Worm (Caenorhabditis elegans) whole organism, L2 larva: ENCODE measurements around the gene hot-8.

Experiments
- F13H6.1 ChIP-seq: sonication (generic microtip); optimal IDR thresholded peaks from 2 replicates; lab custom pipeline; 2016; ENCODE audit warnings: missing genetic modification characterization, missing compliant biosample characterization
- R02D3.7 ChIP-seq: fragments of 150-350 bp; optimal IDR thresholded peaks from 2 replicates; lab custom pipeline; 2014; ENCODE audit warnings: missing biosample characterization, missing genetic modification characterization
- ZK546.5 ChIP-seq: sonication (generic microtip); optimal IDR thresholded peaks from 2 replicates; lab custom pipeline; 2017; ENCODE audit warnings: missing biosample characterization, missing genetic modification characterization
- alr-1 ChIP-seq: fragments of 150-350 bp; optimal IDR thresholded peaks from 2 replicates; lab custom pipeline; 2014; ENCODE audit warnings: missing biosample characterization, missing genetic modification characterization
- aly-2 ChIP-seq: fragments of 150-350 bp; optimal IDR thresholded peaks from 2 replicates; lab custom pipeline; 2014; ENCODE audit warnings: missing biosample characterization, missing genetic modification characterization
- ama-1 ChIP-seq: fragments of 150-350 bp; optimal IDR thresholded peaks from 2 replicates; lab custom pipeline; 2018; ENCODE audit warnings: inconsistent platforms
- blmp-1 ChIP-seq: sonication (generic microtip); optimal IDR thresholded peaks from 2 replicates; lab custom pipeline; 2017; ENCODE audit warnings: missing genetic modification characterization, mild to moderate bottlenecking, missing compliant biosample characterization, antibody characterized with exemption, moderate library complexity; ENCODE audit not compliant: insufficient read depth
- ceh-82 ChIP-seq: fragments of 150-350 bp; optimal IDR thresholded peaks from 2 replicates; lab custom pipeline; 2014; ENCODE audit warnings: missing biosample characterization, missing genetic modification characterization
- crh-2 ChIP-seq: sonication (generic microtip); optimal IDR thresholded peaks from 2 replicates; lab custom pipeline; 2017; ENCODE audit warnings: missing biosample characterization, missing genetic modification characterization
- dmd-4 ChIP-seq: sonication (generic microtip); optimal IDR thresholded peaks from 2 replicates; lab custom pipeline; 2017; ENCODE audit warnings: missing biosample characterization, missing genetic modification characterization
- elt-1 ChIP-seq: fragments of 150-350 bp; optimal IDR thresholded peaks from 2 replicates; lab custom pipeline; 2014; ENCODE audit warnings: missing biosample characterization, missing genetic modification characterization
- elt-3 ChIP-seq: sonication (generic microtip); optimal IDR thresholded peaks from 2 replicates; lab custom pipeline; 2017; ENCODE audit warnings: missing biosample characterization, missing genetic modification characterization
- fos-1 ChIP-seq: fragments of 150-350 bp; optimal IDR thresholded peaks from 2 replicates; lab custom pipeline; 2014; ENCODE audit warnings: missing biosample characterization, missing genetic modification characterization
- gmeb-1 ChIP-seq: fragments of 150-350 bp; optimal IDR thresholded peaks from 2 replicates; lab custom pipeline; 2014; ENCODE audit warnings: missing biosample characterization, missing genetic modification characterization
- lin-39 ChIP-seq: fragments of 150-350 bp; optimal IDR thresholded peaks from 2 replicates; lab custom pipeline; 2014; ENCODE audit warnings: missing biosample characterization, missing genetic modification reagents, missing genetic modification characterization
- lsy-2 ChIP-seq, 2 experiments: fragments of 150-350 bp in 1 of 2; sonication (generic microtip) in 1 of 2; optimal IDR thresholded peaks; 2 replicates each; lab custom pipeline; 2014 to 2017; ENCODE audit warnings: missing biosample characterization in 2 of 2, missing genetic modification characterization in 2 of 2
- mab-5 ChIP-seq: fragments of 150-350 bp; optimal IDR thresholded peaks from 2 replicates; lab custom pipeline; 2014; ENCODE audit warnings: missing biosample characterization, missing genetic modification characterization
- mbf-1 ChIP-seq: sonication (generic microtip); optimal IDR thresholded peaks from 2 replicates; lab custom pipeline; 2017; ENCODE audit warnings: missing biosample characterization, missing genetic modification characterization
- nhr-10 ChIP-seq: sonication (generic microtip); optimal IDR thresholded peaks from 2 replicates; lab custom pipeline; 2017; ENCODE audit warnings: missing biosample characterization, missing genetic modification characterization
- nhr-11 ChIP-seq: fragments of 150-350 bp; optimal IDR thresholded peaks from 2 replicates; lab custom pipeline; 2014; ENCODE audit warnings: missing biosample characterization, missing genetic modification characterization
- nhr-129 ChIP-seq: fragments of 150-350 bp; optimal IDR thresholded peaks from 2 replicates; lab custom pipeline; 2014; ENCODE audit warnings: missing biosample characterization, missing genetic modification characterization
- nhr-21 ChIP-seq: fragments of 150-350 bp; optimal IDR thresholded peaks from 2 replicates; lab custom pipeline; 2014; ENCODE audit warnings: missing biosample characterization, missing genetic modification characterization
- nhr-23 ChIP-seq: fragments of 150-350 bp; optimal IDR thresholded peaks from 2 replicates; lab custom pipeline; 2014; ENCODE audit warnings: missing biosample characterization, missing genetic modification reagents, missing genetic modification characterization
- nhr-25 ChIP-seq: fragments of 150-350 bp; sonication (generic microtip); optimal IDR thresholded peaks from 3 replicates; lab custom pipeline; 2014; ENCODE audit warnings: missing biosample characterization, missing genetic modification characterization
- nhr-77 ChIP-seq: fragments of 150-350 bp; optimal IDR thresholded peaks from 2 replicates; lab custom pipeline; 2014; ENCODE audit warnings: missing biosample characterization, missing genetic modification characterization
- peb-1 ChIP-seq: fragments of 150-350 bp; optimal IDR thresholded peaks from 2 replicates; lab custom pipeline; 2014; ENCODE audit warnings: missing biosample characterization, missing genetic modification characterization
- sem-4 ChIP-seq: fragments of 150-350 bp; optimal IDR thresholded peaks from 2 replicates; lab custom pipeline; 2014; ENCODE audit warnings: missing biosample characterization, missing genetic modification reagents, missing genetic modification characterization
- skn-1 ChIP-seq: sonication (generic microtip); optimal IDR thresholded peaks from 2 replicates; lab custom pipeline; 2017; ENCODE audit warnings: missing biosample characterization, missing genetic modification characterization
- sma-3 ChIP-seq: sonication (generic microtip); optimal IDR thresholded peaks from 2 replicates; lab custom pipeline; 2016; ENCODE audit warnings: missing genetic modification reagents, missing genetic modification characterization, missing compliant biosample characterization
- sma-9 ChIP-seq, 2 experiments: fragments of 150-350 bp in 1 of 2; sonication (generic microtip) in 1 of 2; optimal IDR thresholded peaks; 2 replicates each; lab custom pipeline; 2014 to 2016; ENCODE audit warnings: missing genetic modification characterization in 2 of 2, mild to moderate bottlenecking in 1 of 2, missing biosample characterization in 1 of 2, missing compliant biosample characterization in 1 of 2, missing genetic modification reagents in 1 of 2, moderate library complexity in 1 of 2
- snpc-4 ChIP-seq: fragments of 150-350 bp; optimal IDR thresholded peaks from 2 replicates; lab custom pipeline; 2014; ENCODE audit warnings: missing biosample characterization, missing genetic modification characterization
- unc-39 ChIP-seq: fragments of 150-350 bp; optimal IDR thresholded peaks from 2 replicates; lab custom pipeline; 2014; ENCODE audit warnings: missing biosample characterization, missing genetic modification characterization
- unc-55 ChIP-seq: fragments of 150-350 bp; sonication (generic microtip); optimal IDR thresholded peaks from 3 replicates; lab custom pipeline; 2014; ENCODE audit warnings: missing biosample characterization, missing genetic modification reagents, missing genetic modification characterization
- unc-62 ChIP-seq: fragments of 150-350 bp; optimal IDR thresholded peaks from 2 replicates; lab custom pipeline; 2014; ENCODE audit warnings: missing biosample characterization, missing genetic modification reagents, missing genetic modification characterization
- ztf-1 ChIP-seq: fragments of 200-800 bp; sonication (Bioruptor generic); conservative IDR thresholded peaks from 2 replicates; pipeline ENCODE4 v1.3.6; 2022; ENCODE audit warnings: missing genetic modification characterization, missing compliant biosample characterization

The hot-8 gene

DNA sequence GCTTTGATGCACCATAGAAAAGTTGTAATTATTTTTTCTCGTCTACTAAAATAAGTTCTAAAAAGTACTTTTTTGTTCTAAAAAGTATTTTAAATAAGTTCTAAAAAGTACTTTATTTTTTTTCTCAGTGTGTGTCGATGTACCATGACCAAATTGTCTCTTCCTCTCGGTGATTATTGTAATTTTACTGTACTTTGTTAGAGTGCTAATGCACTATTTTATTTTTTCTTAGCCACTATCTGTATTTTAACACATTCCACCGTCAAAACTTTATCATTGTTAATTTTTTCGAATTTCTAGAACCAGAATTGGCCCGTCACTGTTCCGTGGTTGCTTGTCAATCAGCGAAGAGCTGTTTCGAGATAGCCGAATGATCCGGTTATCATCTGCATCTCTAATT lies at the start of gene hot-8:
hot-8 (plus strand) TSS at position 301 of the 400 bp plus-strand sequence.
- TF ChIP-seq nhr-23 (tag; lab: Kevin White, UChicago) (no peak), nhr-25 (tag; lab: Kevin White, UChicago) (no peak), fos-1 (tag; lab: Kevin White, UChicago) (no peak), dmd-4 (tag; lab: Kevin White, UChicago) (no peak), sma-3 (no peak), ZK546.5 (tag; lab: Kevin White, UChicago) (no peak), mab-5 (no peak), lsy-2 (tag; optimal IDR thresholded peaks at IDR 0.05; lab: Kevin White, UChicago) (no peak), mbf-1 (no peak), nhr-10 (tag; lab: Kevin White, UChicago) (no peak), unc-55 (GFP tag; lab: Kevin White, UChicago) (no peak), nhr-21 (tag; lab: Kevin White, UChicago) (no peak)

DNA sequence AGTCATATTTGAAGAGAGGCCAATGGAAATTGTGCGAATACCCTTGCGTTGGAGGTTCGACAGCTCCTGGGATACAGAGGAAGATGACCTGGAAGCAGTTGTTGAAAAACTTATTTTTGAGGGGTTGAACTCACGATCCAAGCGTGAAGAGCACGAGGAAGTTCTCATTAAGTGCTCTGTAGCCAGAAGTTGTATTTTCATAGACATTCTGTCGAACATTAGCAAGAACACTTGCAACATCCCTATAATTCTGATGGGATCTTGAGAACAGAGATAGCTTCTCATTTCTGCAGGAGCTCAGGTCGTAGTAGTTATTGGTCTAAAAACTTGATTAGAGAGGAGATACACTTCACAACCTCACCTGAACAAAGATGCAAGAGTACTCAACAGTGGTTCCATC lies 38.5 kb upstream of the hot-8 start:
- no peak for TF ChIP-seq ceh-82 (tag; lab: Kevin White, UChicago)
- no peak for TF ChIP-seq ztf-1 (GFP tag; lab: Robert Waterston, UW)
- TF ChIP-seq nhr-21 (tag; lab: Kevin White, UChicago) = no peak
- TF ChIP-seq aly-2 (tag; lab: Kevin White, UChicago) = no peak
- no peak for TF ChIP-seq blmp-1 (tag; lab: Kevin White, UChicago)
- TF ChIP-seq ama-1 (lab: Kevin White, UChicago) = no peak
- TF ChIP-seq fos-1 (tag; lab: Kevin White, UChicago) = no peak
- TF ChIP-seq nhr-77 (tag; lab: Kevin White, UChicago) = no peak
- no peak for TF ChIP-seq sma-9 (GFP tag; optimal IDR thresholded peaks at IDR 0.05; lab: Kevin White, UChicago)
- no peak for TF ChIP-seq sma-9 (tag; optimal IDR thresholded peaks at IDR 0.05; lab: Kevin White, UChicago)
- TF ChIP-seq unc-55 (GFP tag; lab: Kevin White, UChicago) = no peak
- TF ChIP-seq, all 48 proteins: peak for 0

DNA sequence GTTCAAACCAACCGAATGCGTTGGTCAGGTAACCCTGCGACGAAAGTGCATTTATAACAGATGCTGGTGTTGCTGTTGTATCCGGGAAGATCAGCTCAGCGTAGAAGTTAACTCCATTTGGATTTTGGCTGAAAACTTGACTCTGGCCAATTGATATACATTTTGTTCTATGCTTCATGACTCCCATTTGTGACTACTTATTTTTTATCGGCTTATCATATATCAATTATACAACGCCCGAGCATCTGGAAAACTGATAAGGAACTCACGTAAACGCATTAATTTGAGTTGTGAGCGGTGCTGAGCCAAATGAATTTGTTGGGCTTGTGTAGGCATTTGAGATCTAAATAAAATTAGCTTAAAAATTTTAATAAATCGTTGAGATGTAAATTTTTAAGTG lies 32.7 kb upstream of the hot-8 start:
- TF ChIP-seq ama-1 (lab: Kevin White, UChicago) (no peak), unc-39 (no peak), sma-3 (no peak), fos-1 (tag; lab: Kevin White, UChicago) (peak; percentile 40)

DNA sequence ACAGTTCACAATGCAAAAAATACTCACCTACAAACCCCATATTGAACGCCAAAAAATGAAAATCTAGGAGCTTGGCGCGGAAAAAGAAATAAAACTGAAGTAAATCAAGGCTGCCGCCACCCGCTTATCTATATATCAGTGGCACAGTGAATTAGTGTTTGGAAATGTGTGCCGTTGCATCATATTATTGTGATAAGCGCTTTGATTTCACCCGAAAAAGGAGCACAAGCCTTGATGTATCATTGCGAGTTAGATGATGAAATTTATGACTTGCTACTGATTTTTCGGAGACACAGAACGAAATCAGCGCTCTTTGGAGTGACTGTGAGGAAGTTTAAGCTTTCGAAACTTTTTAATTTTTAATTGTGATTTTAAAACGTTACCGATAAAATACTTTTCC lies 31.6 kb upstream of the hot-8 start, which contains the start of the genes R193.2 and R193.6:
R193.2 (minus strand) TSS at position 148 of the 400 bp plus-strand sequence.
R193.6 (plus strand) TSS at position 350 of the 400 bp plus-strand sequence.
- no peak for TF ChIP-seq ama-1 (lab: Kevin White, UChicago)
- TF ChIP-seq gmeb-1 (tag; lab: Kevin White, UChicago) = peak; percentile 16
- peak; percentile 95 for TF ChIP-seq nhr-129 (tag; lab: Kevin White, UChicago)
- peak; percentile 18 for TF ChIP-seq sma-9 (GFP tag; optimal IDR thresholded peaks at IDR 0.05; lab: Kevin White, UChicago)
- TF ChIP-seq sma-9 (tag; optimal IDR thresholded peaks at IDR 0.05; lab: Kevin White, UChicago) = no peak
- TF ChIP-seq snpc-4 (tag; lab: Kevin White, UChicago) = no peak
- no peak for TF ChIP-seq nhr-11
- no peak for TF ChIP-seq R02D3.7 (tag; lab: Kevin White, UChicago)
- no peak for TF ChIP-seq nhr-21 (tag; lab: Kevin White, UChicago)
- TF ChIP-seq peb-1 (tag; lab: Kevin White, UChicago) = no peak
- TF ChIP-seq sem-4 (tag; lab: Kevin White, UChicago) = no peak
- TF ChIP-seq crh-2 (tag; lab: Kevin White, UChicago) = peak; percentile 72
- no peak for TF ChIP-seq elt-1 (tag; lab: Kevin White, UChicago)
- peak; percentile 97 for TF ChIP-seq fos-1 (tag; lab: Kevin White, UChicago)
- TF ChIP-seq, all 48 proteins: peak for 5

DNA sequence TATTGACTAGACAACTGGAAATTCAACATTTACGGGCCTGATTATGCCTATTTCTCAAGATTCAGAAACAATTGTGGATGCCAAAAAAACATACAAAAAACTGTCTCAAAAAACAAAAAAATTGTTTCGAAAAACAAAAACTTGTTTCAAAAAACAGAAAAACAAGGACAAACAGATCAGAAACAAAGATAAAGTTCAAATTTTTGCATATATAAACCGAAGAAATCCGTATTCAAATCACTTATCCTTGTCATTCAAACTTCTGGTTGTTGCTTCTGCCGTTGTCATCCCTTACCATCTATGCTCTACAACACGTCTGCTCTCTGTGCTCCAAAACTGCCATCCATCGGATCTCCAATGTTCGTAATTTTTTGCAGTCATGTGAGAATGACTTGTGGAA lies 25.4 kb upstream of the hot-8 start, which contains the start of gene R193.1:
R193.1 (plus strand) TSS at position 301 of the 400 bp plus-strand sequence.
- TF ChIP-seq skn-1 = no peak
- no peak for TF ChIP-seq mbf-1
- TF ChIP-seq F13H6.1 (tag; lab: Kevin White, UChicago) = no peak
- TF ChIP-seq crh-2 (tag; lab: Kevin White, UChicago) = no peak
- TF ChIP-seq elt-3 (tag; lab: Kevin White, UChicago) = no peak
- TF ChIP-seq lsy-2 (tag; optimal IDR thresholded peaks at IDR 0.05; lab: Kevin White, UChicago) = no peak
- TF ChIP-seq lin-39 = no peak
- no peak for TF ChIP-seq alr-1 (tag; lab: Kevin White, UChicago)
- no peak for TF ChIP-seq nhr-25 (tag; lab: Kevin White, UChicago)
- no peak for TF ChIP-seq unc-62
- TF ChIP-seq, all 48 proteins: peak for 0
